Fruit fly (Drosophila melanogaster) whole organism, embryonic: Measurements from ENCODE around the gene CG14034.

Experiments used
- CG10366 ChIP-seq: fragments of 200-800 bp; sonication (Bioruptor generic); IDR thresholded peaks from 2 replicates; pipeline ENCODE4 v1.3.6; 2022; ENCODE audit warnings: missing biosample characterization, missing genetic modification characterization
- CG10462 ChIP-seq: fragments of 200-800 bp; sonication (Bioruptor generic); optimal IDR thresholded peaks from 2 replicates; lab custom pipeline; 2016; ENCODE audit warnings: missing biosample characterization, missing genetic modification characterization
- CG12769 ChIP-seq: fragments of 200-800 bp; sonication (Bioruptor generic); optimal IDR thresholded peaks from 2 replicates; lab custom pipeline; 2019; ENCODE audit warnings: missing biosample characterization, mild to moderate bottlenecking, missing genetic modification characterization, moderate library complexity
- CG14965 ChIP-seq: fragments of 200-800 bp; sonication (Bioruptor generic); optimal IDR thresholded peaks from 2 replicates; lab custom pipeline; 2016; ENCODE audit warnings: missing biosample characterization, missing genetic modification characterization, borderline replicate concordance
- CG15011 ChIP-seq: fragments of 200-800 bp; sonication (Bioruptor generic); optimal IDR thresholded peaks from 3 replicates; lab custom pipeline; 2018; ENCODE audit warnings: missing biosample characterization, mild to moderate bottlenecking, missing genetic modification characterization
- CG15696 ChIP-seq: fragments of 200-800 bp; sonication (Bioruptor generic); optimal IDR thresholded peaks from 2 replicates; lab custom pipeline; 2019; ENCODE audit warnings: missing biosample characterization, mild to moderate bottlenecking, missing genetic modification characterization, moderate library complexity
- CG17328 ChIP-seq: fragments of 200-800 bp; sonication (Bioruptor generic); IDR thresholded peaks from 2 replicates; pipeline ENCODE4 v1.3.6; 2022; ENCODE audit warnings: missing biosample characterization, missing genetic modification characterization
- CG17361 ChIP-seq: fragments of 200-800 bp; sonication (Bioruptor generic); IDR thresholded peaks from 3 replicates; pipeline ENCODE4 v1.3.6; 2022; ENCODE audit warnings: missing biosample characterization, missing genetic modification characterization
- CG18262 ChIP-seq: fragments of 200-800 bp; optimal IDR thresholded peaks from 3 replicates; lab custom pipeline; 2019; ENCODE audit warnings: missing biosample characterization, mild to moderate bottlenecking, missing genetic modification characterization, moderate library complexity
- CG3065 ChIP-seq: fragments of 200-800 bp; sonication (Bioruptor generic); optimal IDR thresholded peaks from 2 replicates; lab custom pipeline; 2016; ENCODE audit warnings: missing biosample characterization, missing genetic modification characterization
- CG34422 ChIP-seq: fragments of 200-800 bp; sonication (Bioruptor generic); IDR thresholded peaks from 3 replicates; pipeline ENCODE4 v1.3.6; 2022; ENCODE audit warnings: missing biosample characterization, missing genetic modification characterization
- CG3726 ChIP-seq: fragments of 200-800 bp; sonication (Bioruptor generic); IDR thresholded peaks from 3 replicates; pipeline ENCODE4, ENCODE4 v1.3.6; 2022; ENCODE audit warnings: missing biosample characterization, missing genetic modification characterization
- CG5180 ChIP-seq: fragments of 200-800 bp; sonication (Bioruptor generic); optimal IDR thresholded peaks from 3 replicates; lab custom pipeline; 2017; ENCODE audit warnings: missing biosample characterization, missing genetic modification characterization, mild to moderate bottlenecking, moderate library complexity, missing genetic modification reagents
- CG6175 ChIP-seq: fragments of 200-800 bp; sonication (Bioruptor generic); IDR thresholded peaks from 3 replicates; pipeline ENCODE4 v1.3.6; 2022; ENCODE audit warnings: missing biosample characterization, missing genetic modification characterization
- CG7745 ChIP-seq: fragments of 200-800 bp; sonication (Bioruptor generic); optimal IDR thresholded peaks from 2 replicates; lab custom pipeline; 2018; ENCODE audit warnings: missing biosample characterization, mild to moderate bottlenecking, missing genetic modification characterization, moderate library complexity
- CG7928 ChIP-seq: fragments of 200-800 bp; sonication (Bioruptor generic); optimal IDR thresholded peaks from 2 replicates; lab custom pipeline; 2017; ENCODE audit warnings: missing biosample characterization, mild to moderate bottlenecking, missing genetic modification characterization
- CG8359 ChIP-seq: fragments of 200-800 bp; sonication (Bioruptor generic); optimal IDR thresholded peaks from 2 replicates; lab custom pipeline; 2017; ENCODE audit warnings: missing biosample characterization, mild to moderate bottlenecking, missing genetic modification characterization, borderline replicate concordance
- CG9609 ChIP-seq: fragments of 200-800 bp; sonication (Bioruptor generic); optimal IDR thresholded peaks from 3 replicates; lab custom pipeline; 2016; ENCODE audit warnings: missing biosample characterization, missing genetic modification characterization
- CG9797 ChIP-seq: fragments of 200-800 bp; sonication (Bioruptor generic); optimal IDR thresholded peaks from 3 replicates; lab custom pipeline; 2018; ENCODE audit warnings: missing biosample characterization, mild to moderate bottlenecking, missing genetic modification characterization
- Doc3 ChIP-seq: fragments of 200-800 bp; sonication (Bioruptor generic); IDR thresholded peaks from 3 replicates; pipeline ENCODE4 v1.3.6; 2022; ENCODE audit warnings: missing biosample characterization, missing genetic modification characterization; ENCODE audit not compliant: partially characterized antibody
- Drgx ChIP-seq: fragments of 200-800 bp; sonication (Bioruptor generic); IDR thresholded peaks from 2 replicates; pipeline ENCODE4 v1.3.6; 2022; ENCODE audit warnings: missing biosample characterization, missing genetic modification characterization
- Gsc ChIP-seq: fragments of 200-800 bp; sonication (Bioruptor generic); IDR thresholded peaks from 2 replicates; pipeline ENCODE4 v1.3.6; 2022; ENCODE audit warnings: missing biosample characterization, missing genetic modification characterization
- Hmx ChIP-seq: fragments of 200-800 bp; sonication (Bioruptor generic); optimal IDR thresholded peaks from 2 replicates; lab custom pipeline; 2016; ENCODE audit warnings: missing biosample characterization, missing genetic modification characterization
- Med ChIP-seq: fragments of 200-800 bp; sonication (Bioruptor generic); peaks from one replicate; lab custom pipeline; 2016; ENCODE audit warnings: missing biosample characterization, missing genetic modification characterization, mild to moderate bottlenecking, inconsistent platforms, moderate library complexity
- Scr ChIP-seq: fragments of 200-800 bp; sonication (Bioruptor generic); IDR thresholded peaks from 2 replicates; pipeline ENCODE4 v1.3.6; 2022; ENCODE audit warnings: missing biosample characterization, missing genetic modification characterization; ENCODE audit not compliant: partially characterized antibody
- Trl ChIP-seq, 3 experiments: fragments of >200 bp in 2 of 3; fragments of 200-800 bp in 1 of 3; sonication (Bioruptor generic) in 1 of 3; optimal IDR thresholded peaks; 2 replicates in 1 of 3; 3 replicates in 2 of 3; lab custom pipeline; 2016 to 2017; ENCODE audit warnings: missing biosample characterization in 1 of 3, missing genetic modification characterization in 1 of 3
- ac ChIP-seq: fragments of 200-800 bp; sonication (Bioruptor generic); optimal IDR thresholded peaks from 3 replicates; lab custom pipeline; 2017; ENCODE audit warnings: missing biosample characterization, mild to moderate bottlenecking, missing genetic modification characterization
- ara ChIP-seq: fragments of 200-800 bp; sonication (Bioruptor generic); IDR thresholded peaks from 2 replicates; pipeline ENCODE4 v1.3.6; 2022; ENCODE audit warnings: missing biosample characterization, missing genetic modification characterization
- ase ChIP-seq: fragments of 200-800 bp; sonication (Bioruptor generic); IDR thresholded peaks from 3 replicates; pipeline ENCODE4 v1.3.6; 2022; ENCODE audit warnings: missing biosample characterization, missing genetic modification characterization
- ash1 ChIP-seq: fragments of 200-800 bp; sonication (Bioruptor generic); optimal IDR thresholded peaks from 2 replicates; lab custom pipeline; 2018; ENCODE audit warnings: missing biosample characterization, mild to moderate bottlenecking, missing genetic modification characterization
- az2 ChIP-seq: fragments of 200-800 bp; sonication (Bioruptor generic); optimal IDR thresholded peaks from 3 replicates; lab custom pipeline; 2016; ENCODE audit warnings: missing biosample characterization, missing genetic modification characterization
- bsh ChIP-seq, 2 experiments: fragments of 200-800 bp; sonication (Bioruptor generic); optimal IDR thresholded peaks; 2 replicates each; lab custom pipeline; 2017 to 2018; ENCODE audit warnings: mild to moderate bottlenecking in 2 of 2, missing biosample characterization in 2 of 2, missing genetic modification characterization in 2 of 2, moderate library complexity in 1 of 2
- chm ChIP-seq: fragments of 200-800 bp; sonication (Bioruptor generic); IDR thresholded peaks from 2 replicates; pipeline ENCODE4 v1.3.6; 2022; ENCODE audit warnings: missing biosample characterization, missing genetic modification characterization
- crc ChIP-seq: fragments of 200-800 bp; sonication (Bioruptor generic); optimal IDR thresholded peaks from 2 replicates; lab custom pipeline; 2016; ENCODE audit warnings: missing biosample characterization, missing genetic modification characterization
- croc ChIP-seq: fragments of 200-800 bp; sonication (Bioruptor generic); conservative IDR thresholded peaks from 3 replicates; pipeline ENCODE4 v1.3.6; 2022; ENCODE audit warnings: missing biosample characterization, missing genetic modification characterization
- gcm ChIP-seq: fragments of 200-800 bp; sonication (Bioruptor generic); optimal IDR thresholded peaks from 2 replicates; lab custom pipeline; 2019; ENCODE audit warnings: missing biosample characterization, mild to moderate bottlenecking, missing genetic modification characterization, moderate library complexity
- klu ChIP-seq: fragments of 200-800 bp; sonication (Bioruptor generic); IDR thresholded peaks from 2 replicates; pipeline ENCODE4 v1.3.6; 2022; ENCODE audit warnings: missing biosample characterization, missing genetic modification characterization
- kni ChIP-seq: fragments of 200-800 bp; sonication (Bioruptor generic); optimal IDR thresholded peaks from 3 replicates; lab custom pipeline; 2017; ENCODE audit warnings: mild to moderate bottlenecking, missing biosample characterization, missing genetic modification reagents, missing genetic modification characterization
- knrl ChIP-seq: fragments of 200-800 bp; sonication (Bioruptor generic); IDR thresholded peaks from 3 replicates; pipeline ENCODE4 v1.3.6; 2022; ENCODE audit warnings: missing biosample characterization, missing genetic modification characterization; ENCODE audit not compliant: partially characterized antibody
- lov ChIP-seq, 2 experiments: fragments of 200-800 bp in 1 of 2; fragments of >200 bp in 1 of 2; sonication (Bioruptor generic) in 1 of 2; IDR thresholded peaks in 1 of 2; optimal IDR thresholded peaks in 1 of 2; 2 replicates in 1 of 2; 3 replicates in 1 of 2; pipeline versions ENCODE4 v1.3.6 to Lab custom; 2017 to 2022; ENCODE audit warnings: missing biosample characterization in 1 of 2, missing genetic modification characterization in 1 of 2
- otp ChIP-seq: fragments of 200-800 bp; sonication (Bioruptor generic); IDR thresholded peaks from 3 replicates; pipeline ENCODE4, ENCODE4 v1.3.6; 2022; ENCODE audit warnings: missing biosample characterization, missing genetic modification characterization
- sd ChIP-seq: fragments of 200-800 bp; sonication (Bioruptor generic); optimal IDR thresholded peaks from 3 replicates; lab custom pipeline; 2018; ENCODE audit warnings: missing biosample characterization, mild to moderate bottlenecking, missing genetic modification characterization, moderate library complexity
- tgo ChIP-seq: fragments of 200-800 bp; sonication (Bioruptor generic); IDR thresholded peaks from 3 replicates; pipeline ENCODE4 v1.3.6; 2022; ENCODE audit warnings: missing biosample characterization, missing genetic modification characterization
- tll ChIP-seq, 2 experiments: fragments of 200-800 bp in 1 of 2; fragments of >200 bp in 1 of 2; sonication (Bioruptor generic) in 1 of 2; optimal IDR thresholded peaks; 2 replicates each; lab custom pipeline; 2017 to 2019; ENCODE audit warnings: missing biosample characterization in 2 of 2, missing genetic modification characterization in 2 of 2, mild to moderate bottlenecking in 1 of 2, moderate library complexity in 1 of 2
- twi ChIP-seq: fragments of 200-800 bp; optimal IDR thresholded peaks from 2 replicates; lab custom pipeline; 2019; ENCODE audit warnings: missing biosample characterization, mild to moderate bottlenecking, missing genetic modification characterization, moderate library complexity
- z ChIP-seq: fragments of 200-800 bp; sonication (Bioruptor generic); IDR thresholded peaks from 3 replicates; pipeline ENCODE4 v1.3.6; 2022; ENCODE audit warnings: missing biosample characterization, missing genetic modification characterization

Gene CG14034

dm6 chr2L:5239433-5240278 is 23.3 kb upstream of the CG14034 start (continued):
- TF ChIP-seq otp (GFP tag; lab: Robert Waterston, UW) = 0 out of 3 replicates have a peak, but pooled peaks have one; percentile 39
- peak in 1 of 2 experiments; percentile 0 for TF ChIP-seq bsh (GFP tag; optimal IDR thresholded peaks at IDR 0.05; lab: Kevin White, UChicago)
- TF ChIP-seq CG17328 (GFP tag; lab: Robert Waterston, UW) = 0 out of 2 replicates have a peak, but pooled peaks have one; percentile 6
- peak; percentile 47 for TF ChIP-seq CG7745 (tag; lab: Kevin White, UChicago)
- TF ChIP-seq CG15696 (tag; lab: Kevin White, UChicago) = peak; percentile 63
- TF ChIP-seq kni (GFP tag; lab: Kevin White, UChicago) = peak; percentile 92
- no peak for TF ChIP-seq CG9797
- peak; percentile 78 for TF ChIP-seq Med (GFP tag; lab: Kevin White, UChicago)
- peak in 1 of 2 experiments; percentile 6 for TF ChIP-seq tll (GFP tag; optimal IDR thresholded peaks at IDR 0.05; lab: Kevin White, UChicago)
- no peak for TF ChIP-seq CG5180 (GFP tag; lab: Kevin White, UChicago)
- TF ChIP-seq Gsc (GFP tag; lab: Robert Waterston, UW) = no peak
- peak; percentile 9 for TF ChIP-seq ac
- no peak for TF ChIP-seq az2 (GFP tag; lab: Kevin White, UChicago)
- peak; percentile 88 for TF ChIP-seq sd (tag; lab: Kevin White, UChicago)
- TF ChIP-seq ase = 0 out of 3 replicates have a peak, but pooled peaks have one; percentile 16
- TF ChIP-seq, all 482 proteins: peak for 42

dm6 chr2L:5238567-5238925 is 22.2 kb upstream of the CG14034 start:
- no peak for TF ChIP-seq CG18262 (tag; lab: Kevin White, UChicago)
- TF ChIP-seq CG9609 (GFP tag; lab: Kevin White, UChicago) = no peak
- TF ChIP-seq ash1 (GFP tag; lab: Kevin White, UChicago) = no peak
- no peak; the same call in 2 of the 3 replicates for TF ChIP-seq knrl (GFP tag; lab: Robert Waterston, UW)
- peak; percentile 50 for TF ChIP-seq twi (tag; lab: Kevin White, UChicago)
- TF ChIP-seq CG8359 (GFP tag; lab: Kevin White, UChicago) = peak; percentile 82
- TF ChIP-seq Med (GFP tag; lab: Kevin White, UChicago) = peak; percentile 48
- peak; percentile 8 for TF ChIP-seq CG12769 (tag; lab: Kevin White, UChicago)
- no peak for TF ChIP-seq CG14965 (GFP tag; lab: Kevin White, UChicago)
- no peak for TF ChIP-seq croc (GFP tag; lab: Robert Waterston, UW)
- no peak for TF ChIP-seq CG3065 (GFP tag; lab: Kevin White, UChicago)
- no peak for TF ChIP-seq klu (GFP tag; lab: Robert Waterston, UW)
- peak; percentile 20 for TF ChIP-seq gcm
- TF ChIP-seq Trl (optimal IDR thresholded peaks at IDR 0.05; lab: Kevin White, UChicago) = peak in 1 of 2 experiments; percentile 10
- TF ChIP-seq Trl (GFP tag; optimal IDR thresholded peaks at IDR 0.05; lab: Kevin White, UChicago) = no peak
- no peak for TF ChIP-seq CG10462 (GFP tag; lab: Kevin White, UChicago)
- no peak for TF ChIP-seq CG3726
- TF ChIP-seq CG15011 (GFP tag; lab: Kevin White, UChicago) = no peak
- no peak for TF ChIP-seq Scr (GFP tag; lab: Robert Waterston, UW)
- TF ChIP-seq CG6175 = no peak
- 0 out of 3 replicates have a peak, but pooled peaks have one; percentile 1 for TF ChIP-seq tgo
- peak; percentile 5; the same call in 1 of the 2 replicates for TF ChIP-seq CG10366 (GFP tag; lab: Robert Waterston, UW)
- no peak for TF ChIP-seq Hmx (GFP tag; lab: Kevin White, UChicago)
- TF ChIP-seq CG17361 (GFP tag; lab: Robert Waterston, UW) = 0 out of 3 replicates have a peak, but pooled peaks have one; percentile 19
- no peak for TF ChIP-seq crc (GFP tag; lab: Kevin White, UChicago)
- 0 out of 2 replicates have a peak, but pooled peaks have one; percentile 36 for TF ChIP-seq chm
- TF ChIP-seq CG34422 = no peak
- 0 out of 3 replicates have a peak, but pooled peaks have one; percentile 17 for TF ChIP-seq z
- no peak for TF ChIP-seq Doc3
- TF ChIP-seq ara (GFP tag; lab: Robert Waterston, UW) = 0 out of 2 replicates have a peak, but pooled peaks have one; percentile 4
- no peak for TF ChIP-seq lov (optimal IDR thresholded peaks at IDR 0.05; lab: Kevin White, UChicago)
- TF ChIP-seq lov (GFP tag; IDR thresholded peaks at IDR 0.05; lab: Robert Waterston, UW) = no peak
- TF ChIP-seq Drgx (GFP tag; lab: Robert Waterston, UW) = no peak
- TF ChIP-seq CG7928 (GFP tag; lab: Kevin White, UChicago) = no peak
